Worm (Caenorhabditis elegans) whole organism, L2 larva: ENCODE measurements around the gene sluh-7.

Experiments
- C34F6.9 ChIP-seq: fragments of 150-350 bp; optimal IDR thresholded peaks from 2 replicates; lab custom pipeline; 2014; ENCODE audit warnings: missing biosample characterization, missing genetic modification characterization
- F13H6.1 ChIP-seq: sonication (generic microtip); optimal IDR thresholded peaks from 2 replicates; lab custom pipeline; 2016; ENCODE audit warnings: missing genetic modification characterization, missing compliant biosample characterization
- R02D3.7 ChIP-seq: fragments of 150-350 bp; optimal IDR thresholded peaks from 2 replicates; lab custom pipeline; 2014; ENCODE audit warnings: missing biosample characterization, missing genetic modification characterization
- Y55F3AM.14 ChIP-seq: fragments of 200-800 bp; sonication (Bioruptor generic); optimal IDR thresholded peaks from 2 replicates; lab custom pipeline; 2018; ENCODE audit warnings: mild to moderate bottlenecking, missing genetic modification characterization, missing compliant biosample characterization
- alr-1 ChIP-seq: fragments of 150-350 bp; optimal IDR thresholded peaks from 2 replicates; lab custom pipeline; 2014; ENCODE audit warnings: missing biosample characterization, missing genetic modification characterization
- blmp-1 ChIP-seq: sonication (generic microtip); optimal IDR thresholded peaks from 2 replicates; lab custom pipeline; 2017; ENCODE audit warnings: missing genetic modification characterization, mild to moderate bottlenecking, missing compliant biosample characterization, antibody characterized with exemption, moderate library complexity; ENCODE audit not compliant: insufficient read depth
- ceh-16 ChIP-seq: fragments of 150-350 bp; optimal IDR thresholded peaks from 2 replicates; lab custom pipeline; 2014; ENCODE audit warnings: missing biosample characterization, missing genetic modification characterization
- dmd-4 ChIP-seq: sonication (generic microtip); optimal IDR thresholded peaks from 2 replicates; lab custom pipeline; 2017; ENCODE audit warnings: missing biosample characterization, missing genetic modification characterization
- egl-27 ChIP-seq: sonication (generic microtip); optimal IDR thresholded peaks from 3 replicates; lab custom pipeline; 2017; ENCODE audit warnings: missing biosample characterization, missing genetic modification reagents, missing genetic modification characterization
- elt-1 ChIP-seq: fragments of 150-350 bp; optimal IDR thresholded peaks from 2 replicates; lab custom pipeline; 2014; ENCODE audit warnings: missing biosample characterization, missing genetic modification characterization
- elt-3 ChIP-seq: sonication (generic microtip); optimal IDR thresholded peaks from 2 replicates; lab custom pipeline; 2017; ENCODE audit warnings: missing biosample characterization, missing genetic modification characterization
- fos-1 ChIP-seq: fragments of 150-350 bp; optimal IDR thresholded peaks from 2 replicates; lab custom pipeline; 2014; ENCODE audit warnings: missing biosample characterization, missing genetic modification characterization
- gmeb-1 ChIP-seq: fragments of 150-350 bp; optimal IDR thresholded peaks from 2 replicates; lab custom pipeline; 2014; ENCODE audit warnings: missing biosample characterization, missing genetic modification characterization
- lin-11 ChIP-seq: fragments of 150-350 bp; sonication (generic microtip); optimal IDR thresholded peaks from 2 replicates; lab custom pipeline; 2014; ENCODE audit warnings: missing biosample characterization, missing genetic modification characterization, inconsistent platforms, mixed read lengths
- lin-39 ChIP-seq: fragments of 150-350 bp; optimal IDR thresholded peaks from 2 replicates; lab custom pipeline; 2014; ENCODE audit warnings: missing biosample characterization, missing genetic modification reagents, missing genetic modification characterization
- lsy-2 ChIP-seq, 2 experiments: fragments of 150-350 bp in 1 of 2; sonication (generic microtip) in 1 of 2; optimal IDR thresholded peaks; 2 replicates each; lab custom pipeline; 2014 to 2017; ENCODE audit warnings: missing biosample characterization in 2 of 2, missing genetic modification characterization in 2 of 2
- mbf-1 ChIP-seq: sonication (generic microtip); optimal IDR thresholded peaks from 2 replicates; lab custom pipeline; 2017; ENCODE audit warnings: missing biosample characterization, missing genetic modification characterization
- mdl-1 ChIP-seq, 2 experiments: fragments of 150-350 bp in 1 of 2; sonication (generic microtip) in 1 of 2; optimal IDR thresholded peaks; 2 replicates each; lab custom pipeline; 2017; ENCODE audit warnings: missing biosample characterization in 2 of 2, missing genetic modification characterization in 2 of 2
- nhr-11 ChIP-seq: fragments of 150-350 bp; optimal IDR thresholded peaks from 2 replicates; lab custom pipeline; 2014; ENCODE audit warnings: missing biosample characterization, missing genetic modification characterization
- nhr-129 ChIP-seq: fragments of 150-350 bp; optimal IDR thresholded peaks from 2 replicates; lab custom pipeline; 2014; ENCODE audit warnings: missing biosample characterization, missing genetic modification characterization
- nhr-23 ChIP-seq: fragments of 150-350 bp; optimal IDR thresholded peaks from 2 replicates; lab custom pipeline; 2014; ENCODE audit warnings: missing biosample characterization, missing genetic modification reagents, missing genetic modification characterization
- nhr-237 ChIP-seq: fragments of 150-350 bp; optimal IDR thresholded peaks from 2 replicates; lab custom pipeline; 2014; ENCODE audit warnings: missing biosample characterization, missing genetic modification characterization
- nhr-25 ChIP-seq: fragments of 150-350 bp; sonication (generic microtip); optimal IDR thresholded peaks from 3 replicates; lab custom pipeline; 2014; ENCODE audit warnings: missing biosample characterization, missing genetic modification characterization
- nhr-6 ChIP-seq: fragments of 150-350 bp; optimal IDR thresholded peaks from 2 replicates; lab custom pipeline; 2014; ENCODE audit warnings: missing biosample characterization, missing genetic modification characterization
- nhr-77 ChIP-seq: fragments of 150-350 bp; optimal IDR thresholded peaks from 2 replicates; lab custom pipeline; 2014; ENCODE audit warnings: missing biosample characterization, missing genetic modification characterization
- peb-1 ChIP-seq: fragments of 150-350 bp; optimal IDR thresholded peaks from 2 replicates; lab custom pipeline; 2014; ENCODE audit warnings: missing biosample characterization, missing genetic modification characterization
- sem-4 ChIP-seq: fragments of 150-350 bp; optimal IDR thresholded peaks from 2 replicates; lab custom pipeline; 2014; ENCODE audit warnings: missing biosample characterization, missing genetic modification reagents, missing genetic modification characterization
- skn-1 ChIP-seq: sonication (generic microtip); optimal IDR thresholded peaks from 2 replicates; lab custom pipeline; 2017; ENCODE audit warnings: missing biosample characterization, missing genetic modification characterization
- sma-3 ChIP-seq: sonication (generic microtip); optimal IDR thresholded peaks from 2 replicates; lab custom pipeline; 2016; ENCODE audit warnings: missing genetic modification reagents, missing genetic modification characterization, missing compliant biosample characterization
- snpc-4 ChIP-seq: fragments of 150-350 bp; optimal IDR thresholded peaks from 2 replicates; lab custom pipeline; 2014; ENCODE audit warnings: missing biosample characterization, missing genetic modification characterization
- unc-39 ChIP-seq: fragments of 150-350 bp; optimal IDR thresholded peaks from 2 replicates; lab custom pipeline; 2014; ENCODE audit warnings: missing biosample characterization, missing genetic modification characterization
- unc-55 ChIP-seq: fragments of 150-350 bp; sonication (generic microtip); optimal IDR thresholded peaks from 3 replicates; lab custom pipeline; 2014; ENCODE audit warnings: missing biosample characterization, missing genetic modification reagents, missing genetic modification characterization
- zag-1 ChIP-seq: fragments of 150-350 bp; optimal IDR thresholded peaks from 2 replicates; lab custom pipeline; 2014; ENCODE audit warnings: missing biosample characterization, missing genetic modification characterization
- ztf-1 ChIP-seq: fragments of 200-800 bp; sonication (Bioruptor generic); conservative IDR thresholded peaks from 2 replicates; pipeline ENCODE4 v1.3.6; 2022; ENCODE audit warnings: missing genetic modification characterization, missing compliant biosample characterization
- ztf-11 ChIP-seq: sonication (generic microtip); optimal IDR thresholded peaks from 2 replicates; lab custom pipeline; 2017; ENCODE audit warnings: missing biosample characterization, missing genetic modification characterization
- ztf-4 ChIP-seq: fragments of 150-350 bp; optimal IDR thresholded peaks from 2 replicates; lab custom pipeline; 2014; ENCODE audit warnings: missing biosample characterization, missing genetic modification characterization

Gene sluh-7

ce11 chrV:10387412-10387811 lies 31.8 kb upstream of the sluh-7 start:
- TF ChIP-seq ztf-4 (tag; lab: Kevin White, UChicago): no peak
- TF ChIP-seq nhr-237 (tag; lab: Kevin White, UChicago): no peak
- TF ChIP-seq lin-39 (tag; lab: Kevin White, UChicago): no peak
- no peak for TF ChIP-seq unc-39 (tag; lab: Kevin White, UChicago)
- TF ChIP-seq dmd-4: no peak
- TF ChIP-seq C34F6.9: no peak
- no peak for TF ChIP-seq nhr-6
- no peak for TF ChIP-seq nhr-77
- TF ChIP-seq gmeb-1 (tag; lab: Kevin White, UChicago): no peak
- no peak for TF ChIP-seq peb-1 (tag; lab: Kevin White, UChicago)

DNA sequence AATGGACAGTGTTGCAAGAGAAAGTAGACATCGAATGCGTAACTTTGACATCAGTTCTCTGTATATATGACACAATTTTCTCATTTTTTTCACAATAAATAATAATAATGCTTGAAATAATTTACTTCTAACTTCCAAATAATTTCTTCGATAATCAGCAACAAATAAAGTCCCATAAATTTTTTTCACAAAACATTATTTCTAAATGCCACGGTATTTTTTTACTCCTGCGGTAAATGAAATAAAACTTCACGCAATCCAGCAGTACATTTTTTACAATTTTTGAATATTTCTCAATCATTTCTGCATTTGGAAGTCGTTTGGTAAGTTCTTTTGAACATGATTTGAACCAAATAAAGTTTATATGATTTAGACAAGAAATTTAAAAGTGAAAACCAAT lies 28.3 kb upstream of the sluh-7 start, which contains the start of gene spe-10:
Gene spe-10 (plus strand): TSS at position 301 of the 400 bp plus-strand sequence.
- TF ChIP-seq egl-27 (tag; lab: Kevin White, UChicago): no peak
- no peak for TF ChIP-seq dmd-4
- no peak for TF ChIP-seq snpc-4 (tag; lab: Kevin White, UChicago)
- no peak for TF ChIP-seq fos-1 (tag; lab: Kevin White, UChicago)
- no peak for TF ChIP-seq nhr-6
- TF ChIP-seq blmp-1 (tag; lab: Kevin White, UChicago): no peak
- no peak for TF ChIP-seq nhr-11 (tag; lab: Kevin White, UChicago)
- TF ChIP-seq nhr-237 (tag; lab: Kevin White, UChicago): no peak
- no peak for TF ChIP-seq lsy-2 (tag; optimal IDR thresholded peaks at IDR 0.05; lab: Kevin White, UChicago)
- no peak for TF ChIP-seq nhr-25 (tag; lab: Kevin White, UChicago)
- no peak for TF ChIP-seq zag-1 (tag; lab: Kevin White, UChicago)
- no peak for TF ChIP-seq ceh-16
- TF ChIP-seq unc-55 (GFP tag; lab: Kevin White, UChicago): no peak
- no peak for TF ChIP-seq skn-1 (tag; lab: Kevin White, UChicago)
- no peak for TF ChIP-seq Y55F3AM.14 (GFP tag; lab: Kevin White, UChicago)
- no peak for TF ChIP-seq sem-4 (tag; lab: Kevin White, UChicago)
- TF ChIP-seq R02D3.7 (tag; lab: Kevin White, UChicago): no peak
- no peak for TF ChIP-seq C34F6.9
- no peak for TF ChIP-seq lin-11 (tag; lab: Kevin White, UChicago)
- TF ChIP-seq, all 48 proteins: peak for 0

- TF ChIP-seq nhr-23 (tag; lab: Kevin White, UChicago) (no peak), unc-55 (GFP tag; lab: Kevin White, UChicago) (no peak), zag-1 (tag; lab: Kevin White, UChicago) (no peak), elt-1 (tag; lab: Kevin White, UChicago) (no peak), skn-1 (tag; lab: Kevin White, UChicago) (no peak), dmd-4 (no peak), gmeb-1 (tag; lab: Kevin White, UChicago) (no peak)
Measured at ce11 chrV:10382142-10382541, 26.5 kb upstream of the sluh-7 start, which contains the start of gene pqn-2. Gene pqn-2, plus strand, starts transcription at chrV:10382442.

DNA sequence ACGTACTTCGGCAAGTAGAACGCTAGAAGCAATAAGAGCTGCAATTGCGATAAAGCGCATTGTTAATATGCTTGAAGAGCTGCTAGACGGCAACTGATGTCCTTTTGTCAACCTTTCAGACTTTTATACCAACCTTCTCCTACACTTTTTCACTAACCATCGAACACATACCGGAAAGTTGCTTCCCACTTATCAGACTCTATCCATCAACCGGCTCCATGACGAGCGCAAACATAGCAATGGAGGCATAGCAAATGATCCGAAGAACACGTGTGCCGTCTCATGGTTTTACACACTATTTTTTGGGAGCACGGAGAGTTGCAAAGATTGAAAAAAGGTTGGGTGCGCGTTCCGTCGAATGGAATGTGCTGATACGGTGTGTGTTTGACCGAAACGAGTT lies 26.1 kb upstream of the sluh-7 start, which contains the start of gene abu-1:
Gene abu-1 (minus strand): TSS at position 101 of the 400 bp plus-strand sequence.
- TF ChIP-seq mbf-1 (tag; lab: Kevin White, UChicago): no peak
- no peak for TF ChIP-seq sma-3 (GFP tag; lab: Kevin White, UChicago)
- TF ChIP-seq mdl-1 (tag; optimal IDR thresholded peaks at IDR 0.05; lab: Kevin White, UChicago): no peak
- no peak for TF ChIP-seq ztf-1 (GFP tag; lab: Robert Waterston, UW)
- TF ChIP-seq skn-1 (tag; lab: Kevin White, UChicago): no peak
- no peak for TF ChIP-seq ztf-11 (tag; lab: Kevin White, UChicago)
- no peak for TF ChIP-seq F13H6.1 (tag; lab: Kevin White, UChicago)
- TF ChIP-seq nhr-237 (tag; lab: Kevin White, UChicago): no peak
- no peak for TF ChIP-seq R02D3.7 (tag; lab: Kevin White, UChicago)
- TF ChIP-seq nhr-129: no peak
- TF ChIP-seq alr-1 (tag; lab: Kevin White, UChicago): no peak
- no peak for TF ChIP-seq elt-3
- no peak for TF ChIP-seq fos-1 (tag; lab: Kevin White, UChicago)
- no peak for TF ChIP-seq ztf-4 (tag; lab: Kevin White, UChicago)
